Worm (Caenorhabditis elegans): ENCODE data around the gene nsph-3.1.
"Not testable (repeated sequence)": the region's sequence is repeated elsewhere in the genome, so short reads cannot be mapped to it uniquely, and the experiment has no call there.

DNA sequence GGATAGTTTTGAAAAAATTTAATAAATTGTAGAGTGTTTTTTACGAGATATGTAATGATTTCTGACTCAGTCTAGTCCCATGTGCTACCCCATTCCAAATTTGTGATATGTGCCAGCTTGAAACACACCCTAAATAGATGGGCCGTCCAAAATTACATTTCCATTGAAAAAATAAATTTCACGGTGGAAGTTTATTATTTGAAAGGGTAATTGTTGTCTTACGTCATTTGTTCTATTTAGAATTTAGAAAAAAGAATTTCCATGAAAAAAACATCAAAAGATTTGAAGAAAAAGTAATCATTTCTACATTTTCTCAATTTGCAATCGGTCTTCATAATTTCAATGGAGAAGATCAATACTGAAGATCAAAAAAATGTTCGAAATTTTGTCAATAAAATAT, 5.3 kb downstream of the nsph-3.1 start, which contains the start of gene Y69E1A.4:
- TF ChIP-seq fkh-10 (GFP tag; optimal IDR thresholded peaks at IDR 0.05); pha-4 (tag; optimal IDR thresholded peaks at IDR 0.05); nhr-11 (tag; optimal IDR thresholded peaks at IDR 0.05); daf-12 (tag; optimal IDR thresholded peaks at IDR 0.05); elt-3 (tag; optimal IDR thresholded peaks at IDR 0.05); nhr-237 (tag; optimal IDR thresholded peaks at IDR 0.05); R02D3.7 (tag; optimal IDR thresholded peaks at IDR 0.05); snpc-4 (tag; optimal IDR thresholded peaks at IDR 0.05); elt-2 (tag; optimal IDR thresholded peaks at IDR 0.05); nhr-77 (tag; optimal IDR thresholded peaks at IDR 0.05): not testable (repeated sequence)
